Worm (Caenorhabditis elegans) whole organism, L2 larva: ENCODE results near the gene cup-5.

ENCODE experiments used
- C34F6.9 ChIP-seq: fragments of 150-350 bp; optimal IDR thresholded peaks from 2 replicates; lab custom pipeline; 2014; ENCODE audit warnings: missing biosample characterization, missing genetic modification characterization
- F13H6.1 ChIP-seq: sonication (generic microtip); optimal IDR thresholded peaks from 2 replicates; lab custom pipeline; 2016; ENCODE audit warnings: missing genetic modification characterization, missing compliant biosample characterization
- R02D3.7 ChIP-seq: fragments of 150-350 bp; optimal IDR thresholded peaks from 2 replicates; lab custom pipeline; 2014; ENCODE audit warnings: missing biosample characterization, missing genetic modification characterization
- Y55F3AM.14 ChIP-seq: fragments of 200-800 bp; sonication (Bioruptor generic); optimal IDR thresholded peaks from 2 replicates; lab custom pipeline; 2018; ENCODE audit warnings: mild to moderate bottlenecking, missing genetic modification characterization, missing compliant biosample characterization
- ZK546.5 ChIP-seq: sonication (generic microtip); optimal IDR thresholded peaks from 2 replicates; lab custom pipeline; 2017; ENCODE audit warnings: missing biosample characterization, missing genetic modification characterization
- alr-1 ChIP-seq: fragments of 150-350 bp; optimal IDR thresholded peaks from 2 replicates; lab custom pipeline; 2014; ENCODE audit warnings: missing biosample characterization, missing genetic modification characterization
- aly-2 ChIP-seq: fragments of 150-350 bp; optimal IDR thresholded peaks from 2 replicates; lab custom pipeline; 2014; ENCODE audit warnings: missing biosample characterization, missing genetic modification characterization
- ama-1 ChIP-seq: fragments of 150-350 bp; optimal IDR thresholded peaks from 2 replicates; lab custom pipeline; 2018; ENCODE audit warnings: inconsistent platforms
- blmp-1 ChIP-seq: sonication (generic microtip); optimal IDR thresholded peaks from 2 replicates; lab custom pipeline; 2017; ENCODE audit warnings: missing genetic modification characterization, mild to moderate bottlenecking, missing compliant biosample characterization, antibody characterized with exemption, moderate library complexity; ENCODE audit not compliant: insufficient read depth
- ceh-16 ChIP-seq: fragments of 150-350 bp; optimal IDR thresholded peaks from 2 replicates; lab custom pipeline; 2014; ENCODE audit warnings: missing biosample characterization, missing genetic modification characterization
- ceh-82 ChIP-seq: fragments of 150-350 bp; optimal IDR thresholded peaks from 2 replicates; lab custom pipeline; 2014; ENCODE audit warnings: missing biosample characterization, missing genetic modification characterization
- crh-2 ChIP-seq: sonication (generic microtip); optimal IDR thresholded peaks from 2 replicates; lab custom pipeline; 2017; ENCODE audit warnings: missing biosample characterization, missing genetic modification characterization
- dmd-4 ChIP-seq: sonication (generic microtip); optimal IDR thresholded peaks from 2 replicates; lab custom pipeline; 2017; ENCODE audit warnings: missing biosample characterization, missing genetic modification characterization
- egl-27 ChIP-seq: sonication (generic microtip); optimal IDR thresholded peaks from 3 replicates; lab custom pipeline; 2017; ENCODE audit warnings: missing biosample characterization, missing genetic modification reagents, missing genetic modification characterization
- elt-1 ChIP-seq: fragments of 150-350 bp; optimal IDR thresholded peaks from 2 replicates; lab custom pipeline; 2014; ENCODE audit warnings: missing biosample characterization, missing genetic modification characterization
- elt-3 ChIP-seq: sonication (generic microtip); optimal IDR thresholded peaks from 2 replicates; lab custom pipeline; 2017; ENCODE audit warnings: missing biosample characterization, missing genetic modification characterization
- fos-1 ChIP-seq: fragments of 150-350 bp; optimal IDR thresholded peaks from 2 replicates; lab custom pipeline; 2014; ENCODE audit warnings: missing biosample characterization, missing genetic modification characterization
- gmeb-1 ChIP-seq: fragments of 150-350 bp; optimal IDR thresholded peaks from 2 replicates; lab custom pipeline; 2014; ENCODE audit warnings: missing biosample characterization, missing genetic modification characterization
- lin-11 ChIP-seq: fragments of 150-350 bp; sonication (generic microtip); optimal IDR thresholded peaks from 2 replicates; lab custom pipeline; 2014; ENCODE audit warnings: missing biosample characterization, missing genetic modification characterization, inconsistent platforms, mixed read lengths
- lin-13 ChIP-seq: fragments of 150-350 bp; optimal IDR thresholded peaks from 2 replicates; lab custom pipeline; 2014; ENCODE audit warnings: missing biosample characterization, missing genetic modification reagents, missing genetic modification characterization
- lin-39 ChIP-seq: fragments of 150-350 bp; optimal IDR thresholded peaks from 2 replicates; lab custom pipeline; 2014; ENCODE audit warnings: missing biosample characterization, missing genetic modification reagents, missing genetic modification characterization
- lsy-2 ChIP-seq, 2 experiments: fragments of 150-350 bp in 1 of 2; sonication (generic microtip) in 1 of 2; optimal IDR thresholded peaks; 2 replicates each; lab custom pipeline; 2014 to 2017; ENCODE audit warnings: missing biosample characterization in 2 of 2, missing genetic modification characterization in 2 of 2
- mab-5 ChIP-seq: fragments of 150-350 bp; optimal IDR thresholded peaks from 2 replicates; lab custom pipeline; 2014; ENCODE audit warnings: missing biosample characterization, missing genetic modification characterization
- mbf-1 ChIP-seq: sonication (generic microtip); optimal IDR thresholded peaks from 2 replicates; lab custom pipeline; 2017; ENCODE audit warnings: missing biosample characterization, missing genetic modification characterization
- mdl-1 ChIP-seq, 2 experiments: fragments of 150-350 bp in 1 of 2; sonication (generic microtip) in 1 of 2; optimal IDR thresholded peaks; 2 replicates each; lab custom pipeline; 2017; ENCODE audit warnings: missing biosample characterization in 2 of 2, missing genetic modification characterization in 2 of 2
- nhr-10 ChIP-seq: sonication (generic microtip); optimal IDR thresholded peaks from 2 replicates; lab custom pipeline; 2017; ENCODE audit warnings: missing biosample characterization, missing genetic modification characterization
- nhr-11 ChIP-seq: fragments of 150-350 bp; optimal IDR thresholded peaks from 2 replicates; lab custom pipeline; 2014; ENCODE audit warnings: missing biosample characterization, missing genetic modification characterization
- nhr-12 ChIP-seq: fragments of 150-350 bp; optimal IDR thresholded peaks from 2 replicates; lab custom pipeline; 2014; ENCODE audit warnings: missing biosample characterization, missing genetic modification characterization
- nhr-129 ChIP-seq: fragments of 150-350 bp; optimal IDR thresholded peaks from 2 replicates; lab custom pipeline; 2014; ENCODE audit warnings: missing biosample characterization, missing genetic modification characterization
- nhr-21 ChIP-seq: fragments of 150-350 bp; optimal IDR thresholded peaks from 2 replicates; lab custom pipeline; 2014; ENCODE audit warnings: missing biosample characterization, missing genetic modification characterization
- nhr-23 ChIP-seq: fragments of 150-350 bp; optimal IDR thresholded peaks from 2 replicates; lab custom pipeline; 2014; ENCODE audit warnings: missing biosample characterization, missing genetic modification reagents, missing genetic modification characterization
- nhr-237 ChIP-seq: fragments of 150-350 bp; optimal IDR thresholded peaks from 2 replicates; lab custom pipeline; 2014; ENCODE audit warnings: missing biosample characterization, missing genetic modification characterization
- nhr-25 ChIP-seq: fragments of 150-350 bp; sonication (generic microtip); optimal IDR thresholded peaks from 3 replicates; lab custom pipeline; 2014; ENCODE audit warnings: missing biosample characterization, missing genetic modification characterization
- nhr-6 ChIP-seq: fragments of 150-350 bp; optimal IDR thresholded peaks from 2 replicates; lab custom pipeline; 2014; ENCODE audit warnings: missing biosample characterization, missing genetic modification characterization
- nhr-77 ChIP-seq: fragments of 150-350 bp; optimal IDR thresholded peaks from 2 replicates; lab custom pipeline; 2014; ENCODE audit warnings: missing biosample characterization, missing genetic modification characterization
- peb-1 ChIP-seq: fragments of 150-350 bp; optimal IDR thresholded peaks from 2 replicates; lab custom pipeline; 2014; ENCODE audit warnings: missing biosample characterization, missing genetic modification characterization
- sem-4 ChIP-seq: fragments of 150-350 bp; optimal IDR thresholded peaks from 2 replicates; lab custom pipeline; 2014; ENCODE audit warnings: missing biosample characterization, missing genetic modification reagents, missing genetic modification characterization
- skn-1 ChIP-seq: sonication (generic microtip); optimal IDR thresholded peaks from 2 replicates; lab custom pipeline; 2017; ENCODE audit warnings: missing biosample characterization, missing genetic modification characterization
- sma-3 ChIP-seq: sonication (generic microtip); optimal IDR thresholded peaks from 2 replicates; lab custom pipeline; 2016; ENCODE audit warnings: missing genetic modification reagents, missing genetic modification characterization, missing compliant biosample characterization
- sma-9 ChIP-seq, 2 experiments: fragments of 150-350 bp in 1 of 2; sonication (generic microtip) in 1 of 2; optimal IDR thresholded peaks; 2 replicates each; lab custom pipeline; 2014 to 2016; ENCODE audit warnings: missing genetic modification characterization in 2 of 2, mild to moderate bottlenecking in 1 of 2, missing biosample characterization in 1 of 2, missing compliant biosample characterization in 1 of 2, missing genetic modification reagents in 1 of 2, moderate library complexity in 1 of 2
- snpc-4 ChIP-seq: fragments of 150-350 bp; optimal IDR thresholded peaks from 2 replicates; lab custom pipeline; 2014; ENCODE audit warnings: missing biosample characterization, missing genetic modification characterization
- unc-39 ChIP-seq: fragments of 150-350 bp; optimal IDR thresholded peaks from 2 replicates; lab custom pipeline; 2014; ENCODE audit warnings: missing biosample characterization, missing genetic modification characterization
- unc-55 ChIP-seq: fragments of 150-350 bp; sonication (generic microtip); optimal IDR thresholded peaks from 3 replicates; lab custom pipeline; 2014; ENCODE audit warnings: missing biosample characterization, missing genetic modification reagents, missing genetic modification characterization
- unc-62 ChIP-seq: fragments of 150-350 bp; optimal IDR thresholded peaks from 2 replicates; lab custom pipeline; 2014; ENCODE audit warnings: missing biosample characterization, missing genetic modification reagents, missing genetic modification characterization
- zag-1 ChIP-seq: fragments of 150-350 bp; optimal IDR thresholded peaks from 2 replicates; lab custom pipeline; 2014; ENCODE audit warnings: missing biosample characterization, missing genetic modification characterization
- ztf-1 ChIP-seq: fragments of 200-800 bp; sonication (Bioruptor generic); conservative IDR thresholded peaks from 2 replicates; pipeline ENCODE4 v1.3.6; 2022; ENCODE audit warnings: missing genetic modification characterization, missing compliant biosample characterization
- ztf-11 ChIP-seq: sonication (generic microtip); optimal IDR thresholded peaks from 2 replicates; lab custom pipeline; 2017; ENCODE audit warnings: missing biosample characterization, missing genetic modification characterization
- ztf-4 ChIP-seq: fragments of 150-350 bp; optimal IDR thresholded peaks from 2 replicates; lab custom pipeline; 2014; ENCODE audit warnings: missing biosample characterization, missing genetic modification characterization

The cup-5 gene

DNA sequence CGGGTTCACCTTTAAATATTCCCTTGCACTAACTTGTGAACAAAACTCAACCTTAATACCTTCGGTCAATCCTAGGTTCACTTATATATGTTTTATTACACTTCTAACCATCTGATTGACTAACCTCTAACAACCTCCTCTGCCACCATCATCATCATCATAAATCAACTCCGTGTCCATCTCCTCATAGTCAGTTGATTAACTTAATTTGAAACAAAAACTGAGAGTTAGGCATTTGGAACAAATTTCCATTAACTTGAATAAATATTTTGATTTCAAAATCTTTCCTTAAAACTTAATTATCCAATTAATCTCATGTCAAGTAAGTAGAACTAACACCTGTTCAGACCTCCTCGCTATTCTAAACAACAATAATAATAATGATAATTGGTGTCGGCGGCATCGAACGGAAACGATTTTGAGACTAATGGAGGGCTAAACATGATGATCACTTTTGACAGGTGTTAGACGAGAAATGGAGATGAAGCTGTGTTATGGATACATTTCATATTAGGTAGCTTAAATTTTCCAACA lies 30.2 kb upstream of the cup-5 start:
- TF ChIP-seq unc-62 (GFP tag; lab: Kevin White, UChicago) (no peak), ama-1 (lab: Kevin White, UChicago) (no peak), fos-1 (tag; lab: Kevin White, UChicago) (no peak), sma-9 (GFP tag; optimal IDR thresholded peaks at IDR 0.05; lab: Kevin White, UChicago) (no peak), sma-9 (tag; optimal IDR thresholded peaks at IDR 0.05; lab: Kevin White, UChicago) (no peak), gmeb-1 (tag; lab: Kevin White, UChicago) (no peak), nhr-21 (no peak), egl-27 (tag; lab: Kevin White, UChicago) (no peak), nhr-23 (tag; lab: Kevin White, UChicago) (no peak), elt-3 (tag; lab: Kevin White, UChicago) (no peak), crh-2 (tag; lab: Kevin White, UChicago) (no peak), elt-1 (tag; lab: Kevin White, UChicago) (no peak), C34F6.9 (tag; lab: Kevin White, UChicago) (no peak), nhr-237 (tag; lab: Kevin White, UChicago) (no peak), mab-5 (tag; lab: Kevin White, UChicago) (no peak), lin-13 (GFP tag; lab: Kevin White, UChicago) (no peak), aly-2 (tag; lab: Kevin White, UChicago) (no peak), unc-55 (GFP tag; lab: Kevin White, UChicago) (no peak), ztf-1 (GFP tag; lab: Robert Waterston, UW) (no peak), nhr-10 (tag; lab: Kevin White, UChicago) (no peak), lin-39 (no peak)
- TF ChIP-seq, all 48 proteins: peak for 0

DNA sequence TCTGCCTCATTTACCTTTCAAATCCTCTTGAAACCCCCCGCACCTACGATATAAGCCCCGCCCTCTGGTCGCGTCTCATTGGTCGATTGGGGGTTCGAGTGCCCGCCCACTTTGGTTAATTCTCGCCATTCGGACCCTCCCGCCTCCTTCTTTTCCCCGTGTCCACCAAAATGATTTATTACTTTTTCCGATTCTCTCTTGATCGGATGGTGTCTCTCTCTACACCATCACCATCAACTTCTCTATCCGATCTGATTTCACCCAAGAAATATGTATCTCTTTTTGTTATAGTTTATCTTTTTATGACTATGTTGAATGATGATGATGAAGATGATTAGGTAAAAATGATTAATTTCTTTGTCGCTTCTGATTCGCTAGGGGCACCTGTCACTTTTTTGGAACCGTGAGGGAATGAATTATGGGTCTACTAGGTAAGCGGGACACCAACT lies 29.3 kb upstream of the cup-5 start:
- no peak for TF ChIP-seq egl-27 (tag; lab: Kevin White, UChicago)
- no peak for TF ChIP-seq skn-1 (tag; lab: Kevin White, UChicago)
- TF ChIP-seq F13H6.1 (tag; lab: Kevin White, UChicago), result no peak
- no peak for TF ChIP-seq nhr-6 (tag; lab: Kevin White, UChicago)
- TF ChIP-seq nhr-10 (tag; lab: Kevin White, UChicago), result no peak
- no peak for TF ChIP-seq nhr-237 (tag; lab: Kevin White, UChicago)
- no peak for TF ChIP-seq crh-2 (tag; lab: Kevin White, UChicago)
- no peak for TF ChIP-seq peb-1
- TF ChIP-seq mab-5 (tag; lab: Kevin White, UChicago), result peak; percentile 97
- TF ChIP-seq nhr-23 (tag; lab: Kevin White, UChicago), result no peak
- TF ChIP-seq snpc-4 (tag; lab: Kevin White, UChicago), result no peak
- TF ChIP-seq ceh-82 (tag; lab: Kevin White, UChicago), result no peak
- no peak for TF ChIP-seq nhr-12 (tag; lab: Kevin White, UChicago)
- TF ChIP-seq lin-11 (tag; lab: Kevin White, UChicago), result no peak
- no peak for TF ChIP-seq alr-1 (tag; lab: Kevin White, UChicago)
- no peak for TF ChIP-seq elt-1 (tag; lab: Kevin White, UChicago)
- no peak for TF ChIP-seq zag-1
- TF ChIP-seq lsy-2 (tag; optimal IDR thresholded peaks at IDR 0.05; lab: Kevin White, UChicago), result peak; percentile 35 to 78
- TF ChIP-seq unc-55 (GFP tag; lab: Kevin White, UChicago), result peak; percentile 64
- no peak for TF ChIP-seq mbf-1 (tag; lab: Kevin White, UChicago)
- TF ChIP-seq ama-1 (lab: Kevin White, UChicago), result no peak
- TF ChIP-seq ceh-16, result peak; percentile 76
- no peak for TF ChIP-seq fos-1 (tag; lab: Kevin White, UChicago)
- no peak for TF ChIP-seq ZK546.5 (tag; lab: Kevin White, UChicago)
- no peak for TF ChIP-seq ztf-1 (GFP tag; lab: Robert Waterston, UW)
- no peak for TF ChIP-seq sem-4 (tag; lab: Kevin White, UChicago)
- TF ChIP-seq C34F6.9 (tag; lab: Kevin White, UChicago), result no peak
- no peak for TF ChIP-seq lin-13 (GFP tag; lab: Kevin White, UChicago)
- no peak for TF ChIP-seq R02D3.7 (tag; lab: Kevin White, UChicago)
- no peak for TF ChIP-seq ztf-11 (tag; lab: Kevin White, UChicago)
- no peak for TF ChIP-seq blmp-1 (tag; lab: Kevin White, UChicago)
- peak; percentile 15 for TF ChIP-seq nhr-25
- TF ChIP-seq nhr-21, result no peak
- TF ChIP-seq mdl-1 (tag; optimal IDR thresholded peaks at IDR 0.05; lab: Kevin White, UChicago), result no peak
- no peak for TF ChIP-seq nhr-11 (tag; lab: Kevin White, UChicago)
- peak; percentile 10 for TF ChIP-seq sma-3 (GFP tag; lab: Kevin White, UChicago)
- TF ChIP-seq nhr-77 (tag; lab: Kevin White, UChicago), result no peak
- peak; percentile 76 for TF ChIP-seq unc-62 (GFP tag; lab: Kevin White, UChicago)
- TF ChIP-seq sma-9 (GFP tag; optimal IDR thresholded peaks at IDR 0.05; lab: Kevin White, UChicago), result peak; percentile 14
- TF ChIP-seq sma-9 (tag; optimal IDR thresholded peaks at IDR 0.05; lab: Kevin White, UChicago), result no peak
- TF ChIP-seq elt-3 (tag; lab: Kevin White, UChicago), result no peak
- no peak for TF ChIP-seq dmd-4 (tag; lab: Kevin White, UChicago)
- TF ChIP-seq Y55F3AM.14, result peak; percentile 30
- no peak for TF ChIP-seq lin-39
- no peak for TF ChIP-seq unc-39 (tag; lab: Kevin White, UChicago)
- no peak for TF ChIP-seq aly-2 (tag; lab: Kevin White, UChicago)
- peak; percentile 8 for TF ChIP-seq ztf-4 (tag; lab: Kevin White, UChicago)
- TF ChIP-seq gmeb-1 (tag; lab: Kevin White, UChicago), result no peak
- TF ChIP-seq nhr-129, result no peak
